Fruit fly (Drosophila melanogaster) whole organism, embryonic: ENCODE data around the gene CG7557.
A peak's percentile ranks its signal among the peaks of the same experiment; 100 is the strongest.

ENCODE experiments used
- CG10209 ChIP-seq: fragments of 200-800 bp; sonication (Bioruptor generic); optimal IDR thresholded peaks from 3 replicates; lab custom pipeline; 2017; ENCODE audit warnings: missing biosample characterization, mild to moderate bottlenecking, missing genetic modification characterization, missing genetic modification reagents
- CG1024 ChIP-seq: fragments of 200-800 bp; sonication (Bioruptor generic); IDR thresholded peaks from 2 replicates; pipeline ENCODE4 v1.3.6; 2022; ENCODE audit warnings: missing biosample characterization, missing genetic modification characterization
- CG10979 ChIP-seq: fragments of 200-800 bp; sonication (Bioruptor generic); optimal IDR thresholded peaks from 2 replicates; lab custom pipeline; 2018; ENCODE audit warnings: missing biosample characterization, mild to moderate bottlenecking, missing genetic modification characterization, moderate library complexity
- CG11085 ChIP-seq: fragments of 200-800 bp; sonication (Bioruptor generic); IDR thresholded peaks from 2 replicates; pipeline ENCODE4 v1.3.6; 2022; ENCODE audit warnings: missing biosample characterization, missing genetic modification characterization
- CG1233 ChIP-seq: fragments of 200-800 bp; sonication (Bioruptor generic); optimal IDR thresholded peaks from 4 replicates; lab custom pipeline; 2018; ENCODE audit warnings: missing biosample characterization, mild to moderate bottlenecking, missing genetic modification characterization
- CG12942 ChIP-seq: fragments of 200-800 bp; sonication (Bioruptor generic); optimal IDR thresholded peaks from 3 replicates; lab custom pipeline; 2016; ENCODE audit warnings: missing biosample characterization, missing genetic modification characterization
- CG13424 ChIP-seq: fragments of 200-800 bp; sonication (Bioruptor generic); optimal IDR thresholded peaks from 2 replicates; lab custom pipeline; 2019; ENCODE audit warnings: missing biosample characterization, mild to moderate bottlenecking, missing genetic modification characterization, moderate library complexity
- CG14667 ChIP-seq: fragments of 200-800 bp; sonication (Bioruptor generic); IDR thresholded peaks from 2 replicates; pipeline ENCODE4 v1.3.6; 2022; ENCODE audit warnings: missing biosample characterization, missing genetic modification characterization
- CG17328 ChIP-seq: fragments of 200-800 bp; sonication (Bioruptor generic); IDR thresholded peaks from 2 replicates; pipeline ENCODE4 v1.3.6; 2022; ENCODE audit warnings: missing biosample characterization, missing genetic modification characterization
- CG17612 ChIP-seq: fragments of 200-800 bp; sonication (Bioruptor generic); IDR thresholded peaks from 2 replicates; pipeline ENCODE4 v1.3.6; 2022; ENCODE audit warnings: missing biosample characterization, missing genetic modification characterization
- CG1832 ChIP-seq: fragments of 200-800 bp; sonication (Bioruptor generic); optimal IDR thresholded peaks from 2 replicates; lab custom pipeline; 2017; ENCODE audit warnings: missing biosample characterization, mild to moderate bottlenecking, missing genetic modification characterization, inconsistent platforms
- CG18599 ChIP-seq: fragments of 200-800 bp; sonication (Bioruptor generic); optimal IDR thresholded peaks from 3 replicates; lab custom pipeline; 2017; ENCODE audit warnings: missing biosample characterization, missing genetic modification characterization, mild to moderate bottlenecking, moderate library complexity, missing genetic modification reagents
- CG2120 ChIP-seq: fragments of 200-800 bp; sonication (Bioruptor generic); optimal IDR thresholded peaks from 3 replicates; lab custom pipeline; 2016; ENCODE audit warnings: missing biosample characterization, missing genetic modification characterization
- CG2678 ChIP-seq: fragments of 200-800 bp; sonication (Bioruptor generic); optimal IDR thresholded peaks from 3 replicates; lab custom pipeline; 2019; ENCODE audit warnings: missing biosample characterization, mild to moderate bottlenecking, missing genetic modification characterization, moderate library complexity
- CG32767 ChIP-seq: fragments of 200-800 bp; sonication (Bioruptor generic); IDR thresholded peaks from 2 replicates; pipeline ENCODE4 v1.3.6; 2022; ENCODE audit warnings: missing biosample characterization, missing genetic modification characterization
- CG4820 ChIP-seq: fragments of 200-800 bp; sonication (Bioruptor generic); optimal IDR thresholded peaks from 3 replicates; lab custom pipeline; 2016; ENCODE audit warnings: missing biosample characterization, missing genetic modification characterization
- CG8290 ChIP-seq, 3 experiments: fragments of 200-800 bp; sonication (Bioruptor generic); optimal IDR thresholded peaks; 2 replicates each; lab custom pipeline; 2016 to 2019; ENCODE audit warnings: missing biosample characterization in 3 of 3, missing genetic modification characterization in 3 of 3, mild to moderate bottlenecking in 2 of 3, moderate library complexity in 1 of 3
- CG9727 ChIP-seq: fragments of 200-800 bp; sonication (Bioruptor generic); optimal IDR thresholded peaks from 3 replicates; lab custom pipeline; 2017; ENCODE audit warnings: missing biosample characterization, mild to moderate bottlenecking, missing genetic modification characterization
- CoRest ChIP-seq: fragments of 200-800 bp; sonication (Bioruptor generic); optimal IDR thresholded peaks from 3 replicates; lab custom pipeline; 2018; ENCODE audit warnings: missing biosample characterization, mild to moderate bottlenecking, missing genetic modification characterization, moderate library complexity
- Doc2 ChIP-seq: fragments of 200-800 bp; sonication (Bioruptor generic); IDR thresholded peaks from 2 replicates; pipeline ENCODE4 v1.3.6; 2022; ENCODE audit warnings: missing biosample characterization, missing genetic modification characterization
- E2f2 ChIP-seq: fragments of 200-800 bp; sonication (Bioruptor generic); IDR thresholded peaks from 2 replicates; pipeline ENCODE4 v1.3.6; 2022; ENCODE audit warnings: missing biosample characterization, missing genetic modification characterization
- Gsc ChIP-seq: fragments of 200-800 bp; sonication (Bioruptor generic); IDR thresholded peaks from 2 replicates; pipeline ENCODE4 v1.3.6; 2022; ENCODE audit warnings: missing biosample characterization, missing genetic modification characterization
- Hr51 ChIP-seq, 2 experiments: fragments of 200-800 bp; sonication (Bioruptor generic); optimal IDR thresholded peaks; 2 replicates in 1 of 2; 3 replicates in 1 of 2; lab custom pipeline; 2016 to 2018; ENCODE audit warnings: missing biosample characterization in 2 of 2, missing genetic modification characterization in 2 of 2, mild to moderate bottlenecking in 1 of 2, moderate library complexity in 1 of 2
- Lpt ChIP-seq: fragments of >200 bp; optimal IDR thresholded peaks from 2 replicates; lab custom pipeline; 2018; ENCODE audit warnings: missing biosample characterization, missing genetic modification characterization
- Med ChIP-seq: fragments of 200-800 bp; sonication (Bioruptor generic); peaks from one replicate; lab custom pipeline; 2016; ENCODE audit warnings: missing biosample characterization, missing genetic modification characterization, mild to moderate bottlenecking, inconsistent platforms, moderate library complexity
- Mes4 ChIP-seq: fragments of 200-800 bp; sonication (Bioruptor generic); optimal IDR thresholded peaks from 2 replicates; lab custom pipeline; 2016; ENCODE audit warnings: missing biosample characterization, missing genetic modification characterization
- Nf-YC ChIP-seq: fragments of 200-800 bp; optimal IDR thresholded peaks from 3 replicates; lab custom pipeline; 2019; ENCODE audit warnings: missing biosample characterization, mild to moderate bottlenecking, missing genetic modification characterization, moderate library complexity
- NfI ChIP-seq: fragments of 200-800 bp; sonication (Bioruptor generic); optimal IDR thresholded peaks from 3 replicates; lab custom pipeline; 2018; ENCODE audit warnings: missing biosample characterization, mild to moderate bottlenecking, missing genetic modification characterization, moderate library complexity
- al ChIP-seq: fragments of 200-800 bp; sonication (Bioruptor generic); IDR thresholded peaks from 2 replicates; pipeline ENCODE4 v1.3.6; 2022; ENCODE audit warnings: missing biosample characterization, missing genetic modification characterization
- ara ChIP-seq: fragments of 200-800 bp; sonication (Bioruptor generic); IDR thresholded peaks from 2 replicates; pipeline ENCODE4 v1.3.6; 2022; ENCODE audit warnings: missing biosample characterization, missing genetic modification characterization
- ase ChIP-seq: fragments of 200-800 bp; sonication (Bioruptor generic); IDR thresholded peaks from 3 replicates; pipeline ENCODE4 v1.3.6; 2022; ENCODE audit warnings: missing biosample characterization, missing genetic modification characterization
- bab2 ChIP-seq: fragments of 200-800 bp; sonication (Bioruptor generic); optimal IDR thresholded peaks from 2 replicates; lab custom pipeline; 2016; ENCODE audit warnings: missing biosample characterization, missing genetic modification characterization
- br ChIP-seq: fragments of >200 bp; optimal IDR thresholded peaks from 2 replicates; lab custom pipeline; 2017
- cad ChIP-seq: fragments of >200 bp; optimal IDR thresholded peaks from 2 replicates; lab custom pipeline; 2017; ENCODE audit warnings: missing biosample characterization, missing genetic modification characterization
- chif ChIP-seq, 2 experiments: fragments of 200-800 bp; sonication (Bioruptor generic); optimal IDR thresholded peaks; 3 replicates each; lab custom pipeline; 2016; ENCODE audit warnings: missing biosample characterization in 2 of 2, missing genetic modification characterization in 2 of 2
- croc ChIP-seq: fragments of 200-800 bp; sonication (Bioruptor generic); conservative IDR thresholded peaks from 3 replicates; pipeline ENCODE4 v1.3.6; 2022; ENCODE audit warnings: missing biosample characterization, missing genetic modification characterization
- disco-r ChIP-seq: fragments of 200-800 bp; sonication (Bioruptor generic); optimal IDR thresholded peaks from 2 replicates; lab custom pipeline; 2016; ENCODE audit warnings: missing biosample characterization, missing genetic modification characterization
- dmrt99B ChIP-seq: fragments of 200-800 bp; sonication (Bioruptor generic); optimal IDR thresholded peaks from 2 replicates; lab custom pipeline; 2018; ENCODE audit warnings: missing biosample characterization, mild to moderate bottlenecking, missing genetic modification characterization, moderate library complexity
- en ChIP-seq: fragments of 200-800 bp; sonication (Bioruptor generic); optimal IDR thresholded peaks from 2 replicates; lab custom pipeline; 2016; ENCODE audit warnings: missing biosample characterization, missing genetic modification characterization
- fd102C ChIP-seq: fragments of 200-800 bp; sonication (Bioruptor generic); optimal IDR thresholded peaks from 2 replicates; lab custom pipeline; 2018; ENCODE audit warnings: missing biosample characterization, mild to moderate bottlenecking, missing genetic modification characterization, moderate library complexity
- fd96Cb ChIP-seq: fragments of 200-800 bp; sonication (Bioruptor generic); optimal IDR thresholded peaks from 2 replicates; lab custom pipeline; 2018; ENCODE audit warnings: missing biosample characterization, mild to moderate bottlenecking, missing genetic modification characterization, moderate library complexity
- grn ChIP-seq: fragments of 200-800 bp; sonication (Bioruptor generic); optimal IDR thresholded peaks from 3 replicates; lab custom pipeline; 2017; ENCODE audit warnings: missing biosample characterization, missing genetic modification characterization
- onecut ChIP-seq: fragments of 200-800 bp; sonication (Bioruptor generic); IDR thresholded peaks from 2 replicates; pipeline ENCODE4 v1.3.6; 2022; ENCODE audit warnings: missing biosample characterization, missing genetic modification characterization
- otp ChIP-seq: fragments of 200-800 bp; sonication (Bioruptor generic); IDR thresholded peaks from 3 replicates; pipeline ENCODE4, ENCODE4 v1.3.6; 2022; ENCODE audit warnings: missing biosample characterization, missing genetic modification characterization
- peb ChIP-seq: fragments of 200-800 bp; sonication (Bioruptor generic); IDR thresholded peaks from 2 replicates; pipeline ENCODE4 v1.3.6; 2022; ENCODE audit warnings: missing biosample characterization, missing genetic modification characterization
- sd ChIP-seq: fragments of 200-800 bp; sonication (Bioruptor generic); optimal IDR thresholded peaks from 3 replicates; lab custom pipeline; 2018; ENCODE audit warnings: missing biosample characterization, mild to moderate bottlenecking, missing genetic modification characterization, moderate library complexity
- sens-2 ChIP-seq: fragments of 200-800 bp; sonication (Bioruptor generic); IDR thresholded peaks from 2 replicates; pipeline ENCODE4 v1.3.6; 2022; ENCODE audit warnings: missing biosample characterization, missing genetic modification characterization
- sima ChIP-seq: fragments of 200-800 bp; sonication (Bioruptor generic); optimal IDR thresholded peaks from 2 replicates; lab custom pipeline; 2016; ENCODE audit warnings: missing biosample characterization, missing genetic modification characterization
- tap ChIP-seq: fragments of 200-800 bp; optimal IDR thresholded peaks from 3 replicates; lab custom pipeline; 2019; ENCODE audit warnings: missing biosample characterization, mild to moderate bottlenecking, missing genetic modification characterization, moderate library complexity
- tll ChIP-seq, 2 experiments: fragments of 200-800 bp in 1 of 2; fragments of >200 bp in 1 of 2; sonication (Bioruptor generic) in 1 of 2; optimal IDR thresholded peaks; 2 replicates each; lab custom pipeline; 2017 to 2019; ENCODE audit warnings: missing biosample characterization in 2 of 2, missing genetic modification characterization in 2 of 2, mild to moderate bottlenecking in 1 of 2, moderate library complexity in 1 of 2
- usp ChIP-seq: fragments of >200 bp; optimal IDR thresholded peaks from 2 replicates; lab custom pipeline; 2017; ENCODE audit warnings: missing biosample characterization, missing genetic modification characterization
- zen2 ChIP-seq: fragments of 200-800 bp; sonication (Bioruptor generic); IDR thresholded peaks from 3 replicates; pipeline ENCODE4 v1.3.6; 2022; ENCODE audit warnings: missing biosample characterization, missing genetic modification characterization; ENCODE audit not compliant: partially characterized antibody

CG7557 gene

dm6 chr3L:11402305-11402704, 42.7 kb upstream of the CG7557 start (continued):
- no peak for TF ChIP-seq CG8290 (GFP tag; optimal IDR thresholded peaks at IDR 0.05; lab: Kevin White, UChicago)
- peak in 1 of 2 experiments; percentile 30 for TF ChIP-seq CG8290 (tag; optimal IDR thresholded peaks at IDR 0.05; lab: Kevin White, UChicago)
- TF ChIP-seq CG17612, result no peak
- TF ChIP-seq usp (GFP tag; lab: Kevin White, UChicago), result no peak
- no peak for TF ChIP-seq Mes4 (GFP tag; lab: Kevin White, UChicago)
- peak; percentile 38; the same call in 1 of the 2 replicates for TF ChIP-seq peb (GFP tag; lab: Robert Waterston, UW)
- TF ChIP-seq otp (GFP tag; lab: Robert Waterston, UW), result no peak
- no peak for TF ChIP-seq Nf-YC
- TF ChIP-seq CG10209, result peak; percentile 3
- TF ChIP-seq bab2 (GFP tag; lab: Kevin White, UChicago), result peak; percentile 31
- no peak for TF ChIP-seq E2f2 (GFP tag; lab: Robert Waterston, UW)
- no peak for TF ChIP-seq Doc2 (GFP tag; lab: Robert Waterston, UW)
- no peak for TF ChIP-seq tll (GFP tag; optimal IDR thresholded peaks at IDR 0.05; lab: Kevin White, UChicago)
- peak; percentile 32 for TF ChIP-seq fd96Cb (tag; lab: Kevin White, UChicago)
- TF ChIP-seq chif (GFP tag; optimal IDR thresholded peaks at IDR 0.05; lab: Kevin White, UChicago), result peak in 1 of 2 experiments; percentile 1
- TF ChIP-seq CG32767 (GFP tag; lab: Robert Waterston, UW), result 0 out of 2 replicates have a peak, but pooled peaks have one; percentile 50
- TF ChIP-seq fd102C (GFP tag; lab: Kevin White, UChicago), result no peak
- TF ChIP-seq al (GFP tag; lab: Robert Waterston, UW), result no peak
- TF ChIP-seq disco-r (GFP tag; lab: Kevin White, UChicago), result no peak
- no peak for TF ChIP-seq CG4820 (GFP tag; lab: Kevin White, UChicago)
- no peak for TF ChIP-seq CG1832
- peak; percentile 20 for TF ChIP-seq CG10979 (tag; lab: Kevin White, UChicago)
- peak in 1 of 2 experiments; percentile 46 for TF ChIP-seq Hr51 (GFP tag; optimal IDR thresholded peaks at IDR 0.05; lab: Kevin White, UChicago)
- no peak for TF ChIP-seq CG13424 (tag; lab: Kevin White, UChicago)
- no peak for TF ChIP-seq CG17328 (GFP tag; lab: Robert Waterston, UW)
- TF ChIP-seq CG2678 (tag; lab: Kevin White, UChicago), result peak; percentile 43
- TF ChIP-seq CG1233 (GFP tag; lab: Kevin White, UChicago), result no peak
- TF ChIP-seq grn (GFP tag; lab: Kevin White, UChicago), result no peak
- peak; percentile 2 for TF ChIP-seq CoRest (tag; lab: Kevin White, UChicago)
- no peak for TF ChIP-seq Lpt (GFP tag; lab: Kevin White, UChicago)
- TF ChIP-seq CG12942 (GFP tag; lab: Kevin White, UChicago), result no peak
- no peak for TF ChIP-seq CG14667
- no peak for TF ChIP-seq ase
- no peak for TF ChIP-seq onecut (GFP tag; lab: Robert Waterston, UW)
- TF ChIP-seq sens-2 (GFP tag; lab: Robert Waterston, UW), result no peak
- TF ChIP-seq CG18599 (GFP tag; lab: Kevin White, UChicago), result peak; percentile 79
- no peak for TF ChIP-seq en (GFP tag; lab: Kevin White, UChicago)
- no peak for TF ChIP-seq zen2 (GFP tag; lab: Robert Waterston, UW)
- no peak for TF ChIP-seq tap (tag; lab: Kevin White, UChicago)
- TF ChIP-seq br (lab: Kevin White, UChicago), result no peak
- TF ChIP-seq ara (GFP tag; lab: Robert Waterston, UW), result 0 out of 2 replicates have a peak, but pooled peaks have one; percentile 41
- TF ChIP-seq CG2120 (GFP tag; lab: Kevin White, UChicago), result peak; percentile 66
- peak; percentile 60 for TF ChIP-seq dmrt99B (tag; lab: Kevin White, UChicago)
- TF ChIP-seq sd (tag; lab: Kevin White, UChicago), result no peak
- no peak for TF ChIP-seq CG1024 (GFP tag; lab: Robert Waterston, UW)
- no peak for TF ChIP-seq sima
- peak; percentile 20 for TF ChIP-seq NfI (GFP tag; lab: Kevin White, UChicago)
- TF ChIP-seq Med (GFP tag; lab: Kevin White, UChicago), result peak; percentile 84
- TF ChIP-seq cad (GFP tag; lab: Kevin White, UChicago), result no peak
- no peak for TF ChIP-seq croc
- TF ChIP-seq CG11085 (GFP tag; lab: Robert Waterston, UW), result no peak
- TF ChIP-seq Gsc (GFP tag; lab: Robert Waterston, UW), result no peak
- peak; percentile 22 for TF ChIP-seq CG9727 (GFP tag; lab: Kevin White, UChicago)
